Worm (Caenorhabditis elegans) whole organism, late embryonic: ENCODE data around the gene mask-1.
A peak's percentile ranks its signal among the peaks of the same experiment; 100 is the strongest.

Source experiments
- C08G9.2 ChIP-seq: sonication (generic microtip); optimal IDR thresholded peaks from 2 replicates; lab custom pipeline; 2016; ENCODE audit warnings: mild to moderate bottlenecking, missing genetic modification characterization, moderate library complexity, missing compliant biosample characterization
- K02D7.2 ChIP-seq: sonication (generic microtip); optimal IDR thresholded peaks from 2 replicates; lab custom pipeline; 2017; ENCODE audit warnings: mild to moderate bottlenecking, missing genetic modification characterization, missing compliant biosample characterization
- T23F11.4 ChIP-seq: fragments of 200-800 bp; sonication (Bioruptor generic); optimal IDR thresholded peaks from 2 replicates; lab custom pipeline; 2018; ENCODE audit warnings: mild to moderate bottlenecking, missing genetic modification characterization, missing compliant biosample characterization
- ama-1 ChIP-seq: fragments of 150-350 bp; optimal IDR thresholded peaks from 2 replicates; lab custom pipeline; 2014
- ceh-18 ChIP-seq: sonication (generic microtip); optimal IDR thresholded peaks from 2 replicates; lab custom pipeline; 2016; ENCODE audit warnings: missing genetic modification characterization, missing compliant biosample characterization
- ceh-2 ChIP-seq: sonication (generic microtip); optimal IDR thresholded peaks from 2 replicates; lab custom pipeline; 2016; ENCODE audit warnings: missing genotype, missing genetic modification characterization, missing compliant biosample characterization
- ceh-24 ChIP-seq: sonication (generic microtip); optimal IDR thresholded peaks from 2 replicates; lab custom pipeline; 2016; ENCODE audit warnings: mild to moderate bottlenecking, missing genetic modification characterization, missing compliant biosample characterization
- ceh-30 ChIP-seq: fragments of 150-350 bp; optimal IDR thresholded peaks from 2 replicates; lab custom pipeline; 2014; ENCODE audit warnings: missing biosample characterization, missing genetic modification characterization
- ceh-34 ChIP-seq: sonication (generic microtip); optimal IDR thresholded peaks from 2 replicates; lab custom pipeline; 2016; ENCODE audit warnings: mild to moderate bottlenecking, missing genetic modification characterization, missing compliant biosample characterization
- ceh-45 ChIP-seq: fragments of 200-800 bp; sonication (Bioruptor generic); IDR thresholded peaks from 2 replicates; pipeline ENCODE4 v1.3.6; 2022; ENCODE audit warnings: missing genetic modification reagents, missing genetic modification characterization, missing compliant biosample characterization
- ceh-6 ChIP-seq: fragments of 200-800 bp; sonication (Bioruptor generic); optimal IDR thresholded peaks from 2 replicates; lab custom pipeline; 2018; ENCODE audit warnings: mild to moderate bottlenecking, missing genetic modification characterization, missing compliant biosample characterization
- che-1 ChIP-seq: sonication (generic microtip); optimal IDR thresholded peaks from 2 replicates; lab custom pipeline; 2016; ENCODE audit warnings: mild to moderate bottlenecking, missing genetic modification characterization, missing compliant biosample characterization
- dmd-4 ChIP-seq: sonication (generic microtip); optimal IDR thresholded peaks from 2 replicates; lab custom pipeline; 2016; ENCODE audit warnings: borderline replicate concordance, missing genetic modification characterization, missing compliant biosample characterization
- elt-2 ChIP-seq: sonication (generic microtip); optimal IDR thresholded peaks from 2 replicates; lab custom pipeline; 2016; ENCODE audit warnings: missing genetic modification reagents, missing genetic modification characterization, missing compliant biosample characterization
- fax-1 ChIP-seq: sonication (generic microtip); optimal IDR thresholded peaks from 2 replicates; lab custom pipeline; 2016; ENCODE audit warnings: missing genotype, missing genetic modification characterization, missing compliant biosample characterization
- fkh-10 ChIP-seq: fragments of 150-350 bp; optimal IDR thresholded peaks from 2 replicates; lab custom pipeline; 2014; ENCODE audit warnings: missing biosample characterization, missing genetic modification reagents, missing genetic modification characterization
- hlh-13 ChIP-seq: fragments of 200-800 bp; sonication (Bioruptor generic); optimal IDR thresholded peaks from 2 replicates; lab custom pipeline; 2018; ENCODE audit warnings: mild to moderate bottlenecking, missing genetic modification characterization, missing compliant biosample characterization
- hlh-15 ChIP-seq: sonication (generic microtip); optimal IDR thresholded peaks from 2 replicates; lab custom pipeline; 2016; ENCODE audit warnings: missing genetic modification characterization, missing compliant biosample characterization
- hlh-30 ChIP-seq: sonication (generic microtip); optimal IDR thresholded peaks from 2 replicates; lab custom pipeline; 2017; ENCODE audit warnings: antibody characterized with exemption, missing genetic modification characterization, missing compliant biosample characterization; ENCODE audit not compliant: insufficient read depth
- hlh-6 ChIP-seq: sonication (generic microtip); optimal IDR thresholded peaks from 2 replicates; lab custom pipeline; 2016; ENCODE audit warnings: missing genotype, missing genetic modification characterization, missing compliant biosample characterization
- lim-6 ChIP-seq: sonication (generic microtip); optimal IDR thresholded peaks from 2 replicates; lab custom pipeline; 2016; ENCODE audit warnings: missing genetic modification characterization, missing compliant biosample characterization
- lin-11 ChIP-seq: fragments of 200-800 bp; sonication (Bioruptor generic); optimal IDR thresholded peaks from 2 replicates; lab custom pipeline; 2018; ENCODE audit warnings: mild to moderate bottlenecking, missing genetic modification characterization, missing compliant biosample characterization
- mec-3 ChIP-seq: sonication (generic microtip); optimal IDR thresholded peaks from 2 replicates; lab custom pipeline; 2016; ENCODE audit warnings: borderline replicate concordance, missing genetic modification characterization, missing compliant biosample characterization
- nfya-1 ChIP-seq: sonication (generic microtip); optimal IDR thresholded peaks from 2 replicates; lab custom pipeline; 2017; ENCODE audit warnings: missing genetic modification characterization, mild to moderate bottlenecking, missing compliant biosample characterization, antibody characterized with exemption, moderate library complexity
- nhr-11 ChIP-seq: fragments of 150-350 bp; optimal IDR thresholded peaks from 2 replicates; lab custom pipeline; 2014; ENCODE audit warnings: missing biosample characterization, missing genetic modification characterization
- npax-4 ChIP-seq: sonication (generic microtip); optimal IDR thresholded peaks from 2 replicates; lab custom pipeline; 2016; ENCODE audit warnings: missing genetic modification characterization, missing compliant biosample characterization
- pag-3 ChIP-seq: sonication (generic microtip); optimal IDR thresholded peaks from 2 replicates; lab custom pipeline; 2016; ENCODE audit warnings: missing compliant biosample characterization, missing genetic modification characterization, borderline replicate concordance
- pax-1 ChIP-seq: fragments of 150-350 bp; optimal IDR thresholded peaks from 2 replicates; lab custom pipeline; 2014; ENCODE audit warnings: missing biosample characterization, missing genetic modification characterization
- pha-2 ChIP-seq: sonication (generic microtip); optimal IDR thresholded peaks from 2 replicates; lab custom pipeline; 2017; ENCODE audit warnings: mild to moderate bottlenecking, missing genetic modification characterization, missing compliant biosample characterization
- pqm-1 ChIP-seq: sonication (generic microtip); optimal IDR thresholded peaks from 2 replicates; lab custom pipeline; 2016; ENCODE audit warnings: missing genetic modification characterization, missing compliant biosample characterization
- pros-1 ChIP-seq: fragments of 150-350 bp; optimal IDR thresholded peaks from 2 replicates; lab custom pipeline; 2014; ENCODE audit warnings: missing biosample characterization, missing genetic modification reagents, missing genetic modification characterization
- ref-2 ChIP-seq: sonication (generic microtip); optimal IDR thresholded peaks from 2 replicates; lab custom pipeline; 2016; ENCODE audit warnings: missing genetic modification characterization, missing compliant biosample characterization
- rnt-1 ChIP-seq: sonication (generic microtip); optimal IDR thresholded peaks from 2 replicates; lab custom pipeline; 2016; ENCODE audit warnings: missing genetic modification characterization, missing compliant biosample characterization
- syd-9 ChIP-seq: sonication (generic microtip); optimal IDR thresholded peaks from 2 replicates; lab custom pipeline; 2016; ENCODE audit warnings: mild to moderate bottlenecking, missing genetic modification characterization, moderate library complexity, missing compliant biosample characterization
- ttx-3 ChIP-seq: sonication (generic microtip); optimal IDR thresholded peaks from 2 replicates; lab custom pipeline; 2016; ENCODE audit warnings: missing genetic modification reagents, missing genetic modification characterization, missing compliant biosample characterization
- unc-3 ChIP-seq, 2 experiments: fragments of 200-800 bp in 1 of 2; sonication (Bioruptor generic) in 1 of 2; sonication (generic microtip) in 1 of 2; conservative IDR thresholded peaks in 1 of 2; optimal IDR thresholded peaks in 1 of 2; 2 replicates each; pipeline versions ENCODE4 v1.3.6 to Lab custom; 2016 to 2022; ENCODE audit warnings: missing compliant biosample characterization in 2 of 2, missing genetic modification characterization in 2 of 2, missing genetic modification reagents in 1 of 2
- unc-42 ChIP-seq: sonication (generic microtip); optimal IDR thresholded peaks from 2 replicates; lab custom pipeline; 2016; ENCODE audit warnings: missing genotype, missing genetic modification characterization, missing compliant biosample characterization
- unc-55 ChIP-seq: sonication (generic microtip); optimal IDR thresholded peaks from 2 replicates; lab custom pipeline; 2017; ENCODE audit warnings: missing biosample characterization, missing genetic modification reagents, missing genetic modification characterization
- ztf-16 ChIP-seq: sonication (generic microtip); optimal IDR thresholded peaks from 2 replicates; lab custom pipeline; 2017; ENCODE audit warnings: missing genetic modification characterization, missing compliant biosample characterization

Gene mask-1

ce11 chrIV:10403193-10404058 lies 28.7 kb downstream of the mask-1 start, which contains the start of gene gpa-7 (continued):
- no peak for TF ChIP-seq K02D7.2
- no peak for TF ChIP-seq ceh-30 (tag; lab: Kevin White, UChicago)
- no peak for TF ChIP-seq elt-2 (tag; lab: Kevin White, UChicago)
- no peak for TF ChIP-seq lin-11 (tag; lab: Kevin White, UChicago)
- TF ChIP-seq ceh-45 (GFP tag; lab: Robert Waterston, UW): no peak
- TF ChIP-seq mec-3 (tag; lab: Kevin White, UChicago): peak; percentile 3
- no peak for TF ChIP-seq ttx-3 (tag; lab: Kevin White, UChicago)
- TF ChIP-seq ceh-34 (tag; lab: Kevin White, UChicago): peak; percentile 82
- peak; percentile 37 for TF ChIP-seq syd-9 (tag; lab: Kevin White, UChicago)
- no peak for TF ChIP-seq ceh-6 (GFP tag; lab: Kevin White, UChicago)
- no peak for TF ChIP-seq dmd-4 (tag; lab: Kevin White, UChicago)
- TF ChIP-seq rnt-1 (tag; lab: Kevin White, UChicago): peak; percentile 44
- peak; percentile 68 for TF ChIP-seq fax-1 (tag; lab: Kevin White, UChicago)
- no peak for TF ChIP-seq nhr-11
- no peak for TF ChIP-seq pha-2 (tag; lab: Kevin White, UChicago)
- TF ChIP-seq unc-42: peak; percentile 86
- TF ChIP-seq ama-1: no peak
- TF ChIP-seq unc-55 (GFP tag; lab: Kevin White, UChicago): peak; percentile 54
- TF ChIP-seq ceh-2 (tag; lab: Kevin White, UChicago): no peak
- no peak; the same call in 1 of the 2 replicates for TF ChIP-seq unc-3 (GFP tag; conservative IDR thresholded peaks at IDR 0.05; lab: Robert Waterston, UW)
- TF ChIP-seq unc-3 (tag; optimal IDR thresholded peaks at IDR 0.05; lab: Kevin White, UChicago): peak; percentile 50
- TF ChIP-seq nfya-1: peak; percentile 86
- TF ChIP-seq C08G9.2 (tag; lab: Kevin White, UChicago): peak; percentile 44
- no peak for TF ChIP-seq hlh-15 (tag; lab: Kevin White, UChicago)
- TF ChIP-seq npax-4 (tag; lab: Kevin White, UChicago): no peak
- no peak for TF ChIP-seq hlh-30 (tag; lab: Kevin White, UChicago)
- TF ChIP-seq pqm-1 (tag; lab: Kevin White, UChicago): no peak
- TF ChIP-seq fkh-10: peak; percentile 53
- TF ChIP-seq ceh-24 (tag; lab: Kevin White, UChicago): no peak
- peak; percentile 10 for TF ChIP-seq hlh-6
- TF ChIP-seq hlh-13 (GFP tag; lab: Kevin White, UChicago): no peak

- TF ChIP-seq pax-1 (tag; lab: Kevin White, UChicago) (no peak), ref-2 (tag; lab: Kevin White, UChicago) (no peak), unc-42 (no peak), ceh-18 (tag; lab: Kevin White, UChicago) (no peak), dmd-4 (tag; lab: Kevin White, UChicago) (no peak), che-1 (no peak), fkh-10 (no peak), ttx-3 (tag; lab: Kevin White, UChicago) (no peak), lim-6 (no peak), fax-1 (tag; lab: Kevin White, UChicago) (no peak), unc-3 (GFP tag; conservative IDR thresholded peaks at IDR 0.05; lab: Robert Waterston, UW) (no peak), unc-3 (tag; optimal IDR thresholded peaks at IDR 0.05; lab: Kevin White, UChicago) (no peak), pag-3 (tag; lab: Kevin White, UChicago) (no peak), T23F11.4 (no peak), rnt-1 (tag; lab: Kevin White, UChicago) (no peak), ztf-16 (no peak), pros-1 (no peak), ceh-2 (tag; lab: Kevin White, UChicago) (no peak)
- TF ChIP-seq, all 69 proteins: peak for 0
These were observed 34.7 kb downstream of the mask-1 start, which contains the start of gene rfk-1 for ce11 chrIV:10409377-10409776. rfk-1 (minus strand) TSS chrIV:10409477.
